Worm (Caenorhabditis elegans) whole organism, L2 larva: ENCODE results near the gene F09C12.2.

Source experiments
- Y55F3AM.14 ChIP-seq: fragments of 200-800 bp; sonication (Bioruptor generic); optimal IDR thresholded peaks from 2 replicates; lab custom pipeline; 2018; ENCODE audit warnings: mild to moderate bottlenecking, missing genetic modification characterization, missing compliant biosample characterization
- lsy-2 ChIP-seq, 2 experiments: fragments of 150-350 bp in 1 of 2; sonication (generic microtip) in 1 of 2; optimal IDR thresholded peaks; 2 replicates each; lab custom pipeline; 2014 to 2017; ENCODE audit warnings: missing biosample characterization in 2 of 2, missing genetic modification characterization in 2 of 2
- snpc-4 ChIP-seq: fragments of 150-350 bp; optimal IDR thresholded peaks from 2 replicates; lab custom pipeline; 2014; ENCODE audit warnings: missing biosample characterization, missing genetic modification characterization
- ztf-1 ChIP-seq: fragments of 200-800 bp; sonication (Bioruptor generic); conservative IDR thresholded peaks from 2 replicates; pipeline ENCODE4 v1.3.6; 2022; ENCODE audit warnings: missing genetic modification characterization, missing compliant biosample characterization

ce11 chrII:5091640-5092243 lies 18.1 kb upstream of the F09C12.2 start, which contains the start of gene pld-1:
- TF ChIP-seq snpc-4 (tag; lab: Kevin White, UChicago) (no peak), ztf-1 (GFP tag; lab: Robert Waterston, UW) (no peak), lsy-2 (tag; optimal IDR thresholded peaks at IDR 0.05; lab: Kevin White, UChicago) (no peak), Y55F3AM.14 (GFP tag; lab: Kevin White, UChicago) (no peak)
